Fruit fly (Drosophila melanogaster): ENCODE measurements around the gene CG8916.

The CG8916 gene

DNA sequence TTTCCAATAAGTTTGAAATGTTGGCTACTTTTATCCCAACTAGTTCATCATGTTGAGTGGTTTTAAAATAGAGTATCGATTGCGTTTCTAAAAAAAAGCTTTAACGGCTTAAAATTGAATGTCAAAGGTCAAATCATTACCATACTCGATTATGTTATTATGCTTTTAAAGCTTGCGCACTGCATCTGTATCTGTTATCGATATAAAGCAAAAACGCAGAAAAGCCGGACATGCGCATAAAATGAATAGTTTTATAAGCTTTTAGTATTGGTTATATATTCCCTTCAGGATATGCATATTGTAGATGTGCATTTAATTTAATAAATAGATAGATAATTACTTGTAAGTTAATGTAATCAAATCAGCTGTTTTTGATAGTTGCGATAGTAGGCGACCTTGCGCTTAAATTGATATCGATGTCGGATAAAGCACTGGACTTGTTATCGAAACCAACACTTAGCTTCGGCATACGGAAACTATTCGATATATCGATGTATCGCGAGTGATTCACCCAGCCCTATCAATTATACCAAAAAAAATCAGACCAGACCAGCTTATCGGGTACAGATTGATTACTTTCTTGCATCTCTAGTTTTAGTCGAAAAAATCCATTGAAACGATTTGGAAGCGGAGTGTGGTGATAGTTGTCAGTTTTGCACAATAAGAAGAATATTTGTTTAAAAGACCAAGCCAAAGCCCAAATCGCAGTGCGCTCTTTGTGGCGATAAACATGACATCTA lies 30.0 kb upstream of the CG8916 start, which contains the start of gene shi (continued):
- TF ChIP-seq mld (GFP tag; IDR thresholded peaks at IDR 0.05; ENCODE audit: partially characterized antibody) (peak; percentile 96), CG32772 (GFP tag; IDR thresholded peaks at IDR 0.05) (no peak), CG10274 (GFP tag; optimal IDR thresholded peaks at IDR 0.05) (no peak), pita (GFP tag; optimal IDR thresholded peaks at IDR 0.05) (no peak), ewg (GFP tag; optimal IDR thresholded peaks at IDR 0.05) (peak; percentile 97), dimm (GFP tag; IDR thresholded peaks at IDR 0.05) (no peak), Elba2 (GFP tag; optimal IDR thresholded peaks at IDR 0.05) (peak; percentile 65), pho (GFP tag; optimal IDR thresholded peaks at IDR 0.05) (peak; percentile 33), Hsf (GFP tag; optimal IDR thresholded peaks at IDR 0.05) (no peak), CG12391 (tag; optimal IDR thresholded peaks at IDR 0.05) (peak; percentile 50), gro (GFP tag; optimal IDR thresholded peaks at IDR 0.05) (peak; percentile 27), chinmo (GFP tag; IDR thresholded peaks at IDR 0.05; ENCODE audit: partially characterized antibody) (peak; percentile 96), gfzf (GFP tag; optimal IDR thresholded peaks at IDR 0.05) (peak; percentile 53), CG9797 (GFP tag; optimal IDR thresholded peaks at IDR 0.05) (peak; percentile 85), MBD-R2 (GFP tag; IDR thresholded peaks at IDR 0.05) (peak; percentile 47), hkb (optimal IDR thresholded peaks at IDR 0.05) (no peak), hkb (GFP tag; IDR thresholded peaks at IDR 0.05) (no peak), CG8281 (tag; optimal IDR thresholded peaks at IDR 0.05) (no peak), sna (GFP tag; IDR thresholded peaks at IDR 0.05; ENCODE audit: partially characterized antibody) (peak; percentile 93), mam (GFP tag; optimal IDR thresholded peaks at IDR 0.05) (peak; percentile 6), sima (GFP tag; optimal IDR thresholded peaks at IDR 0.05) (no peak), Atf-2 (GFP tag; optimal IDR thresholded peaks at IDR 0.05) (no peak), dan (GFP tag; IDR thresholded peaks at IDR 0.05) (no peak), ab (GFP tag; optimal IDR thresholded peaks at IDR 0.05) (no peak), Antp (GFP tag; optimal IDR thresholded peaks at IDR 0.05) (no peak), sens-2 (GFP tag; IDR thresholded peaks at IDR 0.05) (no peak), CG33557 (GFP tag; optimal IDR thresholded peaks at IDR 0.05) (no peak), CG3847 (GFP tag; IDR thresholded peaks at IDR 0.05) (no peak), pfk (GFP tag; optimal IDR thresholded peaks at IDR 0.05) (peak; percentile 67), Dp (GFP tag; optimal IDR thresholded peaks at IDR 0.05) (peak; percentile 53), aop (GFP tag; IDR thresholded peaks at IDR 0.05) (no peak), Optix (GFP tag; IDR thresholded peaks at IDR 0.05) (no peak), hth (optimal IDR thresholded peaks at IDR 0.05) (no peak), wek (GFP tag; optimal IDR thresholded peaks at IDR 0.05) (no peak), Lim3 (GFP tag; IDR thresholded peaks at IDR 0.05) (no peak), Six4 (GFP tag; optimal IDR thresholded peaks at IDR 0.05) (no peak), grau (tag; optimal IDR thresholded peaks at IDR 0.05) (no peak), BtbVII (GFP tag; optimal IDR thresholded peaks at IDR 0.05) (no peak), CG6689 (GFP tag; IDR thresholded peaks at IDR 0.05) (no peak), Dip3 (GFP tag; optimal IDR thresholded peaks at IDR 0.05) (no peak), HLH3B (GFP tag; IDR thresholded peaks at IDR 0.05) (no peak), bsh (GFP tag; optimal IDR thresholded peaks at IDR 0.05) (no peak), eve (GFP tag; optimal IDR thresholded peaks at IDR 0.05) (no peak), CG12659 (GFP tag; optimal IDR thresholded peaks at IDR 0.05) (peak; percentile 76), fd96Cb (tag; optimal IDR thresholded peaks at IDR 0.05) (no peak), seq (GFP tag; IDR thresholded peaks at IDR 0.05) (no peak), CG2116 (GFP tag; optimal IDR thresholded peaks at IDR 0.05) (peak; percentile 89), CG12104 (GFP tag; optimal IDR thresholded peaks at IDR 0.05) (no peak), fd102C (GFP tag; optimal IDR thresholded peaks at IDR 0.05) (no peak), CG8359 (GFP tag; optimal IDR thresholded peaks at IDR 0.05; ENCODE audit: borderline replicate concordance) (no peak), CG2199 (GFP tag; IDR thresholded peaks at IDR 0.05) (no peak)

Measured in whole organism, embryonic.